Fruit fly (Drosophila melanogaster): ENCODE measurements around the gene Tsp86D.

The Tsp86D gene

dm6 chr3R:10893327-10893726 lies 24.8 kb downstream of the Tsp86D start, which contains the start of gene CG6621 (continued):
- TF ChIP-seq onecut (GFP tag; IDR thresholded peaks at IDR 0.05) (no peak), Awh (GFP tag; IDR thresholded peaks at IDR 0.05) (no peak), CG31365 (tag; optimal IDR thresholded peaks at IDR 0.05) (no peak), hth (optimal IDR thresholded peaks at IDR 0.05) (no peak), row (GFP tag; IDR thresholded peaks at IDR 0.05) (peak; percentile 56), Six4 (GFP tag; optimal IDR thresholded peaks at IDR 0.05) (no peak), CG1792 (GFP tag; optimal IDR thresholded peaks at IDR 0.05) (no peak), CG34422 (GFP tag; IDR thresholded peaks at IDR 0.05) (peak; percentile 43; the same call in 2 of the 3 replicates), exex (tag; optimal IDR thresholded peaks at IDR 0.05) (no peak), CG6854 (GFP tag; optimal IDR thresholded peaks at IDR 0.05) (no peak), CG3163 (GFP tag; optimal IDR thresholded peaks at IDR 0.05) (peak; percentile 11), CG6813 (GFP tag; optimal IDR thresholded peaks at IDR 0.05) (no peak), BEAF-32 (GFP tag; optimal IDR thresholded peaks at IDR 0.05) (peak; percentile 74), pzg (GFP tag; optimal IDR thresholded peaks at IDR 0.05) (peak; percentile 98), HHEX (GFP tag; optimal IDR thresholded peaks at IDR 0.05) (no peak), HLHmδ (GFP tag; optimal IDR thresholded peaks at IDR 0.05) (no peak), CG11723 (GFP tag; optimal IDR thresholded peaks at IDR 0.05) (no peak), ab (GFP tag; optimal IDR thresholded peaks at IDR 0.05) (no peak), tup (GFP tag; optimal IDR thresholded peaks at IDR 0.05) (no peak), Aef1 (GFP tag; IDR thresholded peaks at IDR 0.05) (no peak), CG4328 (GFP tag; optimal IDR thresholded peaks at IDR 0.05) (no peak), pita (GFP tag; optimal IDR thresholded peaks at IDR 0.05) (peak; percentile 86), CG42726 (GFP tag; IDR thresholded peaks at IDR 0.05; ENCODE audit: partially characterized antibody) (0 out of 2 replicates have a peak, but pooled peaks have one; percentile 50), CG2875 (GFP tag; optimal IDR thresholded peaks at IDR 0.05) (no peak), Myb (GFP tag; optimal IDR thresholded peaks at IDR 0.05) (peak; percentile 95), CG14014 (GFP tag; IDR thresholded peaks at IDR 0.05) (no peak), trh (GFP tag; optimal IDR thresholded peaks at IDR 0.05) (no peak), maf-S (GFP tag; optimal IDR thresholded peaks at IDR 0.05) (no peak), NfI (GFP tag; optimal IDR thresholded peaks at IDR 0.05) (no peak), CG16813 (GFP tag; IDR thresholded peaks at IDR 0.05; ENCODE audit: partially characterized antibody) (peak; percentile 70), CG6272 (GFP tag; IDR thresholded peaks at IDR 0.05) (no peak), nom (GFP tag; optimal IDR thresholded peaks at IDR 0.05) (no peak), Usf (GFP tag; optimal IDR thresholded peaks at IDR 0.05) (no peak), oc (tag; optimal IDR thresholded peaks at IDR 0.05) (no peak), prd (optimal IDR thresholded peaks at IDR 0.05) (no peak), prd (GFP tag; IDR thresholded peaks at IDR 0.05) (no peak), Pdp1 (GFP tag; optimal IDR thresholded peaks at IDR 0.05) (no peak), unc-4 (GFP tag; IDR thresholded peaks at IDR 0.05; ENCODE audit: partially characterized antibody) (peak; percentile 54), ERR (GFP tag; optimal IDR thresholded peaks at IDR 0.05) (no peak), Deaf1 (tag; optimal IDR thresholded peaks at IDR 0.05) (no peak), Nf-YC (tag; optimal IDR thresholded peaks at IDR 0.05) (no peak), B-H2 (GFP tag; optimal IDR thresholded peaks at IDR 0.05) (no peak), CG14050 (GFP tag; IDR thresholded peaks at IDR 0.05) (no peak), CG16779 (GFP tag; IDR thresholded peaks at IDR 0.05) (no peak), dmrt99B (tag; optimal IDR thresholded peaks at IDR 0.05) (no peak), CG2712 (tag; optimal IDR thresholded peaks at IDR 0.05) (peak; percentile 49), abd-A (tag; optimal IDR thresholded peaks at IDR 0.05) (peak; percentile 2), CG18262 (tag; optimal IDR thresholded peaks at IDR 0.05) (no peak), CG9727 (GFP tag; optimal IDR thresholded peaks at IDR 0.05) (no peak), sug (tag; optimal IDR thresholded peaks at IDR 0.05) (no peak), ac (GFP tag; optimal IDR thresholded peaks at IDR 0.05) (no peak)

Data from whole organism, embryonic.